Fruit fly (Drosophila melanogaster): ENCODE results near the gene CG6833.

The CG6833 gene

DNA sequence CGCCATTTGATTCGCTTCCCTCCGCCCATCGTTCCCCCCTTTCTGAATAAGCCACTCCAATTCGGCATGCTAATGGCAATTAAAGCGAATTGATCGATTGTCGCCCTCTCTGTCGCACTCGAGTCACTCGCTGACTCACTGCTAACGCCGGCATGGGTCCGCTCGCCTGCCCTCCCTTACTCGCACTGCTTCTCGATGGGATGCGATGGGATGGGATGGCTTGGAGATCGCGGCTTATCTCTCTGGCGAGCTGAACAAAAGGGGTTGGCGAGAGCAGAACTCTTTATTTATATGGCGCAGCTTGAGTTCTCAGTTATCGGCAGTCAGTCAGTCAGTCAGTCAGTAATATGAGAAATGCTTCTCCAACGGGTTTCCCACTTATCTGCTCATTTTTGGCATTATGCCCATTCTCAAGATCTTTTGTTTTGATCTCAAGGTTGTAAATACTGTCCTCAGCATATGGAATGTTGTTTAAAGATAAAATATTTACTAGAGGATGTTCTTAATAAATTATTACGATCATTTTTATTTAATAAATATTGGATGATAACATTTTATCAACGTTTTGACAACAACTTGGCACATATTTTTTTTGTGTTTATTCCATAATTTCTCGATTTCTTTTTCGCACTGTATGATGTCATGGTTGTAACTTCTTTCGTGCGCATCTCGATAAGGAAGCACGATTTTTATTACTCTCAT, 5.0 kb downstream of the CG6833 start (continued):
- TF ChIP-seq CG8924 (tag; optimal IDR thresholded peaks at IDR 0.05) = no peak
- no peak for TF ChIP-seq jing (GFP tag; optimal IDR thresholded peaks at IDR 0.05)
- TF ChIP-seq CG12219 (GFP tag; optimal IDR thresholded peaks at IDR 0.05) = no peak
- no peak for TF ChIP-seq Taf1 (GFP tag; IDR thresholded peaks at IDR 0.05)
- no peak for TF ChIP-seq jigr1 (GFP tag; IDR thresholded peaks at IDR 0.05)
- no peak for TF ChIP-seq CG9932 (GFP tag; IDR thresholded peaks at IDR 0.05)
- TF ChIP-seq CG12769 (tag; optimal IDR thresholded peaks at IDR 0.05) = peak; percentile 69
- TF ChIP-seq az2 (GFP tag; optimal IDR thresholded peaks at IDR 0.05) = no peak
- peak; percentile 45 for TF ChIP-seq CG10209 (GFP tag; optimal IDR thresholded peaks at IDR 0.05)
- TF ChIP-seq Bdp1 (GFP tag; optimal IDR thresholded peaks at IDR 0.05) = no peak
- no peak for TF ChIP-seq CG32772 (GFP tag; IDR thresholded peaks at IDR 0.05)
- no peak for TF ChIP-seq Tbp (GFP tag; optimal IDR thresholded peaks at IDR 0.05)
- no peak for TF ChIP-seq fd102C (GFP tag; optimal IDR thresholded peaks at IDR 0.05)
- peak; percentile 70 for TF ChIP-seq ftz-f1 (GFP tag; optimal IDR thresholded peaks at IDR 0.05)
- TF ChIP-seq ato (GFP tag; IDR thresholded peaks at IDR 0.05; ENCODE audit: partially characterized antibody) = no peak
- no peak for TF ChIP-seq tap (tag; optimal IDR thresholded peaks at IDR 0.05)
- no peak for TF ChIP-seq stwl (tag; optimal IDR thresholded peaks at IDR 0.05)
- TF ChIP-seq ttk (GFP tag; IDR thresholded peaks at IDR 0.05) = no peak; the same call in 1 of the 2 replicates
- peak; percentile 16 for TF ChIP-seq tup (GFP tag; optimal IDR thresholded peaks at IDR 0.05)
- TF ChIP-seq sd (tag; optimal IDR thresholded peaks at IDR 0.05) = peak; percentile 36
- TF ChIP-seq CG6654 (GFP tag; optimal IDR thresholded peaks at IDR 0.05) = no peak
- TF ChIP-seq CG11398 (GFP tag; optimal IDR thresholded peaks at IDR 0.05) = no peak
- peak; percentile 79 for TF ChIP-seq CG8281 (tag; optimal IDR thresholded peaks at IDR 0.05)
- TF ChIP-seq CG7372 (GFP tag; IDR thresholded peaks at IDR 0.05) = no peak
- TF ChIP-seq fru (optimal IDR thresholded peaks at IDR 0.05) = no peak
- no peak for TF ChIP-seq fd3F (GFP tag; optimal IDR thresholded peaks at IDR 0.05)
- no peak for TF ChIP-seq scrt (GFP tag; optimal IDR thresholded peaks at IDR 0.05)
- TF ChIP-seq schlank (tag; optimal IDR thresholded peaks at IDR 0.05) = no peak
- no peak for TF ChIP-seq pzg (GFP tag; optimal IDR thresholded peaks at IDR 0.05)
- TF ChIP-seq p53 (GFP tag; optimal IDR thresholded peaks at IDR 0.05) = no peak
- no peak for TF ChIP-seq E2f1 (GFP tag; IDR thresholded peaks at IDR 0.05)
- TF ChIP-seq CG4424 (GFP tag; optimal IDR thresholded peaks at IDR 0.05) = no peak
- no peak for TF ChIP-seq CG34376 (GFP tag; optimal IDR thresholded peaks at IDR 0.05)
- TF ChIP-seq stc (GFP tag; IDR thresholded peaks at IDR 0.05) = no peak
- no peak for TF ChIP-seq sob (GFP tag; IDR thresholded peaks at IDR 0.05)
- TF ChIP-seq NC2α (GFP tag; optimal IDR thresholded peaks at IDR 0.05) = no peak
- TF ChIP-seq CG4707 (GFP tag; optimal IDR thresholded peaks at IDR 0.05) = no peak
- no peak for TF ChIP-seq ash1 (GFP tag; optimal IDR thresholded peaks at IDR 0.05)
- TF ChIP-seq trh (GFP tag; optimal IDR thresholded peaks at IDR 0.05) = no peak
- no peak for TF ChIP-seq HLH3B (GFP tag; IDR thresholded peaks at IDR 0.05)
- no peak for TF ChIP-seq Hsf (GFP tag; optimal IDR thresholded peaks at IDR 0.05)
- no peak for TF ChIP-seq PHDP (tag; optimal IDR thresholded peaks at IDR 0.05)
- TF ChIP-seq CG6254 (GFP tag; optimal IDR thresholded peaks at IDR 0.05) = no peak
- no peak for TF ChIP-seq Sin3A (optimal IDR thresholded peaks at IDR 0.05)
- no peak for TF ChIP-seq CG15601 (tag; optimal IDR thresholded peaks at IDR 0.05)
- peak; percentile 30 for TF ChIP-seq Med (GFP tag)
- TF ChIP-seq CG9215 (GFP tag; IDR thresholded peaks at IDR 0.05) = no peak
- no peak for TF ChIP-seq ase (GFP tag; IDR thresholded peaks at IDR 0.05)
- TF ChIP-seq zf30C (GFP tag; optimal IDR thresholded peaks at IDR 0.05) = no peak
- 0 out of 2 replicates have a peak, but pooled peaks have one; percentile 7 for TF ChIP-seq onecut (GFP tag; IDR thresholded peaks at IDR 0.05)
- peak; percentile 25 for TF ChIP-seq Abd-B (GFP tag; optimal IDR thresholded peaks at IDR 0.05)

Data from whole organism, embryonic.